Fruit fly (Drosophila melanogaster) whole organism, embryonic: Measurements from ENCODE around the gene CG10863.

ENCODE experiments used
- Atf-2 ChIP-seq: fragments of 200-800 bp; sonication (Bioruptor generic); optimal IDR thresholded peaks from 2 replicates; lab custom pipeline; 2016; ENCODE audit warnings: missing biosample characterization, missing genetic modification characterization
- BtbVII ChIP-seq: fragments of 200-800 bp; sonication (Bioruptor generic); optimal IDR thresholded peaks from 3 replicates; lab custom pipeline; 2017; ENCODE audit warnings: missing biosample characterization, mild to moderate bottlenecking, missing genetic modification characterization
- CG11247 ChIP-seq: fragments of 200-800 bp; sonication (Bioruptor generic); IDR thresholded peaks from 2 replicates; pipeline ENCODE4 v1.3.6; 2022; ENCODE audit warnings: missing biosample characterization, missing genetic modification characterization
- CG11560 ChIP-seq: fragments of 200-800 bp; sonication (Bioruptor generic); IDR thresholded peaks from 3 replicates; pipeline ENCODE4 v1.3.6; 2022; ENCODE audit warnings: missing biosample characterization, missing genetic modification characterization
- CG11696 ChIP-seq: fragments of 200-800 bp; sonication (Bioruptor generic); IDR thresholded peaks from 2 replicates; pipeline ENCODE4 v1.3.6; 2022; ENCODE audit warnings: missing biosample characterization, missing genetic modification characterization
- CG12659 ChIP-seq: fragments of 200-800 bp; sonication (Bioruptor generic); optimal IDR thresholded peaks from 3 replicates; lab custom pipeline; 2017; ENCODE audit warnings: mild to moderate bottlenecking, missing biosample characterization, missing genetic modification reagents, missing genetic modification characterization
- CG1603 ChIP-seq: fragments of 200-800 bp; sonication (Bioruptor generic); optimal IDR thresholded peaks from 2 replicates; lab custom pipeline; 2019; ENCODE audit warnings: missing biosample characterization, mild to moderate bottlenecking, missing genetic modification characterization, moderate library complexity
- CG16863 ChIP-seq: fragments of 200-800 bp; sonication (Bioruptor generic); optimal IDR thresholded peaks from 3 replicates; lab custom pipeline; 2016; ENCODE audit warnings: missing biosample characterization, missing genetic modification characterization
- CG2120 ChIP-seq: fragments of 200-800 bp; sonication (Bioruptor generic); optimal IDR thresholded peaks from 3 replicates; lab custom pipeline; 2016; ENCODE audit warnings: missing biosample characterization, missing genetic modification characterization
- CG34224 ChIP-seq: fragments of 200-800 bp; sonication (Bioruptor generic); IDR thresholded peaks from 3 replicates; pipeline ENCODE4 v1.3.6; 2022; ENCODE audit warnings: missing biosample characterization, missing genetic modification characterization; ENCODE audit not compliant: partially characterized antibody
- CG4707 ChIP-seq: fragments of 200-800 bp; sonication (Bioruptor generic); optimal IDR thresholded peaks from 2 replicates; lab custom pipeline; 2018; ENCODE audit warnings: missing biosample characterization, mild to moderate bottlenecking, missing genetic modification characterization, moderate library complexity
- CG6813 ChIP-seq: fragments of 200-800 bp; sonication (Bioruptor generic); optimal IDR thresholded peaks from 2 replicates; lab custom pipeline; 2017; ENCODE audit warnings: missing biosample characterization, missing genetic modification characterization, mild to moderate bottlenecking, moderate library complexity, missing genetic modification reagents
- CG9215 ChIP-seq: fragments of 200-800 bp; sonication (Bioruptor generic); IDR thresholded peaks from 2 replicates; pipeline ENCODE4 v1.3.6; 2022; ENCODE audit warnings: missing biosample characterization, missing genetic modification characterization
- Deaf1 ChIP-seq: fragments of 200-800 bp; optimal IDR thresholded peaks from 3 replicates; lab custom pipeline; 2019; ENCODE audit warnings: missing biosample characterization, mild to moderate bottlenecking, missing genetic modification characterization, moderate library complexity
- Dip2 ChIP-seq: fragments of 200-800 bp; sonication (Bioruptor generic); IDR thresholded peaks from 2 replicates; pipeline ENCODE4 v1.3.6; 2022; ENCODE audit warnings: missing biosample characterization, missing genetic modification characterization
- Dref ChIP-seq: fragments of 200-800 bp; sonication (Bioruptor generic); IDR thresholded peaks from 2 replicates; pipeline ENCODE4 v1.3.6; 2022; ENCODE audit warnings: missing biosample characterization, missing genetic modification characterization
- Elba2 ChIP-seq: fragments of 200-800 bp; sonication (Bioruptor generic); optimal IDR thresholded peaks from 3 replicates; lab custom pipeline; 2016; ENCODE audit warnings: missing biosample characterization, missing genetic modification characterization
- HLH54F ChIP-seq: fragments of 200-800 bp; sonication (Bioruptor generic); optimal IDR thresholded peaks from 3 replicates; lab custom pipeline; 2016; ENCODE audit warnings: missing biosample characterization, missing genetic modification characterization
- HmgD ChIP-seq: fragments of 200-800 bp; sonication (Bioruptor generic); optimal IDR thresholded peaks from 3 replicates; lab custom pipeline; 2016; ENCODE audit warnings: missing biosample characterization, missing genetic modification characterization
- Hr39 ChIP-seq: fragments of >200 bp; optimal IDR thresholded peaks from 2 replicates; lab custom pipeline; 2017
- Mad ChIP-seq: fragments of 200-800 bp; sonication (Bioruptor generic); optimal IDR thresholded peaks from 2 replicates; lab custom pipeline; 2016; ENCODE audit warnings: missing biosample characterization, missing genetic modification characterization
- Oaz ChIP-seq: fragments of 200-800 bp; sonication (Bioruptor generic); IDR thresholded peaks from 2 replicates; pipeline ENCODE4 v1.3.6; 2022; ENCODE audit warnings: missing biosample characterization, missing genetic modification characterization
- Ssrp ChIP-seq: fragments of 200-800 bp; sonication (Bioruptor generic); optimal IDR thresholded peaks from 2 replicates; lab custom pipeline; 2018; ENCODE audit warnings: missing biosample characterization, mild to moderate bottlenecking, missing genetic modification characterization, moderate library complexity
- ap ChIP-seq: fragments of 200-800 bp; sonication (Bioruptor generic); IDR thresholded peaks from 2 replicates; pipeline ENCODE4 v1.3.6; 2022; ENCODE audit warnings: missing biosample characterization, missing genetic modification characterization
- ase ChIP-seq: fragments of 200-800 bp; sonication (Bioruptor generic); IDR thresholded peaks from 3 replicates; pipeline ENCODE4 v1.3.6; 2022; ENCODE audit warnings: missing biosample characterization, missing genetic modification characterization
- bowl ChIP-seq: fragments of 200-800 bp; sonication (Bioruptor generic); IDR thresholded peaks from 2 replicates; pipeline ENCODE4 v1.3.6; 2022; ENCODE audit warnings: missing biosample characterization, missing genetic modification characterization
- br ChIP-seq: fragments of >200 bp; optimal IDR thresholded peaks from 2 replicates; lab custom pipeline; 2017
- cas ChIP-seq: fragments of 200-800 bp; sonication (Bioruptor generic); IDR thresholded peaks from 2 replicates; pipeline ENCODE4 v1.3.6; 2022; ENCODE audit warnings: missing biosample characterization, missing genetic modification characterization
- corto ChIP-seq: fragments of 200-800 bp; sonication (Bioruptor generic); optimal IDR thresholded peaks from 2 replicates; lab custom pipeline; 2016; ENCODE audit warnings: missing biosample characterization, mild to moderate bottlenecking, missing genetic modification characterization, moderate library complexity
- dan ChIP-seq: fragments of 200-800 bp; sonication (Bioruptor generic); IDR thresholded peaks from 2 replicates; pipeline ENCODE4 v1.3.6; 2022; ENCODE audit warnings: missing biosample characterization, missing genetic modification characterization
- eve ChIP-seq, 2 experiments: fragments of >200 bp; optimal IDR thresholded peaks; 2 replicates each; lab custom pipeline; 2017; ENCODE audit warnings: missing biosample characterization in 2 of 2, missing genetic modification characterization in 2 of 2
- eyg ChIP-seq: fragments of 200-800 bp; sonication (Bioruptor generic); optimal IDR thresholded peaks from 3 replicates; lab custom pipeline; 2016; ENCODE audit warnings: missing biosample characterization, missing genetic modification characterization
- fd64A ChIP-seq: fragments of 200-800 bp; sonication (Bioruptor generic); optimal IDR thresholded peaks from 3 replicates; lab custom pipeline; 2018; ENCODE audit warnings: missing biosample characterization, mild to moderate bottlenecking, missing genetic modification characterization
- fru ChIP-seq: fragments of >200 bp; optimal IDR thresholded peaks from 2 replicates; lab custom pipeline; 2017
- gem ChIP-seq: fragments of 200-800 bp; sonication (Bioruptor generic); optimal IDR thresholded peaks from 2 replicates; lab custom pipeline; 2019; ENCODE audit warnings: missing biosample characterization, mild to moderate bottlenecking, missing genetic modification characterization, moderate library complexity
- grau ChIP-seq: fragments of 200-800 bp; optimal IDR thresholded peaks from 3 replicates; lab custom pipeline; 2019; ENCODE audit warnings: missing biosample characterization, mild to moderate bottlenecking, missing genetic modification characterization, moderate library complexity
- gt ChIP-seq: fragments of 200-800 bp; sonication (Bioruptor generic); IDR thresholded peaks from 2 replicates; pipeline ENCODE4 v1.3.6; 2022; ENCODE audit warnings: missing biosample characterization, missing genetic modification characterization
- h ChIP-seq: fragments of >200 bp; optimal IDR thresholded peaks from 2 replicates; lab custom pipeline; 2017
- klu ChIP-seq: fragments of 200-800 bp; sonication (Bioruptor generic); IDR thresholded peaks from 2 replicates; pipeline ENCODE4 v1.3.6; 2022; ENCODE audit warnings: missing biosample characterization, missing genetic modification characterization
- nerfin-1 ChIP-seq: fragments of 200-800 bp; sonication (Bioruptor generic); optimal IDR thresholded peaks from 3 replicates; lab custom pipeline; 2019; ENCODE audit warnings: missing biosample characterization, mild to moderate bottlenecking, missing genetic modification characterization, moderate library complexity
- nerfin-2 ChIP-seq: fragments of 200-800 bp; sonication (Bioruptor generic); IDR thresholded peaks from 2 replicates; pipeline ENCODE4 v1.3.6; 2022; ENCODE audit warnings: missing biosample characterization, missing genetic modification characterization; ENCODE audit not compliant: partially characterized antibody
- nmo ChIP-seq: fragments of 200-800 bp; sonication (Bioruptor generic); optimal IDR thresholded peaks from 2 replicates; lab custom pipeline; 2018; ENCODE audit warnings: missing biosample characterization, mild to moderate bottlenecking, missing genetic modification characterization, moderate library complexity
- otp ChIP-seq: fragments of 200-800 bp; sonication (Bioruptor generic); IDR thresholded peaks from 3 replicates; pipeline ENCODE4, ENCODE4 v1.3.6; 2022; ENCODE audit warnings: missing biosample characterization, missing genetic modification characterization
- pan ChIP-seq, 4 experiments: fragments of >200 bp in 3 of 4; fragments of 200-800 bp in 1 of 4; sonication (Bioruptor generic) in 1 of 4; optimal IDR thresholded peaks in 3 of 4; IDR thresholded peaks in 1 of 4; 2 replicates each; pipeline versions ENCODE4 v1.3.6 to Lab custom; 2017 to 2022; ENCODE audit warnings: missing biosample characterization in 2 of 4, missing genetic modification characterization in 2 of 4, mixed read lengths in 1 of 4
- ro ChIP-seq: fragments of 200-800 bp; sonication (Bioruptor generic); IDR thresholded peaks from 2 replicates; pipeline ENCODE4 v1.3.6; 2022; ENCODE audit warnings: missing biosample characterization, missing genetic modification characterization
- scrt ChIP-seq: fragments of 200-800 bp; sonication (Bioruptor generic); optimal IDR thresholded peaks from 2 replicates; lab custom pipeline; 2018; ENCODE audit warnings: missing biosample characterization, mild to moderate bottlenecking, missing genetic modification characterization, moderate library complexity
- sob ChIP-seq: fragments of 200-800 bp; sonication (Bioruptor generic); IDR thresholded peaks from 2 replicates; pipeline ENCODE4 v1.3.6; 2022; ENCODE audit warnings: missing biosample characterization, missing genetic modification characterization
- tin ChIP-seq: fragments of 200-800 bp; sonication (Bioruptor generic); optimal IDR thresholded peaks from 3 replicates; lab custom pipeline; 2016; ENCODE audit warnings: missing biosample characterization, missing genetic modification characterization
- tll ChIP-seq, 2 experiments: fragments of 200-800 bp in 1 of 2; fragments of >200 bp in 1 of 2; sonication (Bioruptor generic) in 1 of 2; optimal IDR thresholded peaks; 2 replicates each; lab custom pipeline; 2017 to 2019; ENCODE audit warnings: missing biosample characterization in 2 of 2, missing genetic modification characterization in 2 of 2, mild to moderate bottlenecking in 1 of 2, moderate library complexity in 1 of 2
- twi ChIP-seq: fragments of 200-800 bp; optimal IDR thresholded peaks from 2 replicates; lab custom pipeline; 2019; ENCODE audit warnings: missing biosample characterization, mild to moderate bottlenecking, missing genetic modification characterization, moderate library complexity
- vvl ChIP-seq: fragments of 200-800 bp; sonication (Bioruptor generic); IDR thresholded peaks from 2 replicates; pipeline ENCODE4 v1.3.6; 2022; ENCODE audit warnings: missing biosample characterization, missing genetic modification characterization
- wor ChIP-seq: fragments of 200-800 bp; sonication (Bioruptor generic); IDR thresholded peaks from 2 replicates; pipeline ENCODE4 v1.3.6; 2022; ENCODE audit warnings: missing biosample characterization, missing genetic modification characterization

Gene CG10863

dm6 chr3L:3892154-3892624 lies 50.1 kb downstream of the CG10863 start, which contains the start of gene Fie (continued):
- no peak for TF ChIP-seq corto (GFP tag; lab: Kevin White, UChicago)
- TF ChIP-seq Deaf1 (tag; lab: Kevin White, UChicago): peak; percentile 63
- TF ChIP-seq CG9215 (GFP tag; lab: Robert Waterston, UW): peak; percentile 43; the same call in 1 of the 2 replicates
- TF ChIP-seq Oaz (GFP tag; lab: Robert Waterston, UW): no peak
- no peak for TF ChIP-seq CG11247 (GFP tag; lab: Robert Waterston, UW)
- no peak for TF ChIP-seq br
- no peak for TF ChIP-seq Atf-2 (GFP tag; lab: Kevin White, UChicago)
- TF ChIP-seq klu (GFP tag; lab: Robert Waterston, UW): no peak
- peak; percentile 63 for TF ChIP-seq BtbVII
- TF ChIP-seq fru: no peak
- no peak for TF ChIP-seq Hr39 (lab: Kevin White, UChicago)
- TF ChIP-seq gem (tag; lab: Kevin White, UChicago): peak; percentile 81
- TF ChIP-seq CG11560 (tag; lab: Robert Waterston, UW): no peak
- TF ChIP-seq Ssrp (tag; lab: Kevin White, UChicago): peak; percentile 66
- TF ChIP-seq Dref (GFP tag; lab: Robert Waterston, UW): no peak
- 0 out of 2 replicates have a peak, but pooled peaks have one; percentile 56 for TF ChIP-seq sob (GFP tag; lab: Robert Waterston, UW)
- no peak for TF ChIP-seq gt
- peak; percentile 79 for TF ChIP-seq nmo (GFP tag; lab: Kevin White, UChicago)
- TF ChIP-seq CG4707 (GFP tag; lab: Kevin White, UChicago): no peak
- peak; percentile 78 for TF ChIP-seq CG12659
- no peak for TF ChIP-seq CG1603 (tag; lab: Kevin White, UChicago)
- TF ChIP-seq eve (GFP tag; optimal IDR thresholded peaks at IDR 0.05; lab: Kevin White, UChicago): no peak
- peak; percentile 86 for TF ChIP-seq CG2120
- TF ChIP-seq HLH54F (GFP tag; lab: Kevin White, UChicago): peak; percentile 60
- no peak for TF ChIP-seq ap (GFP tag; lab: Robert Waterston, UW)
- no peak for TF ChIP-seq ase
- no peak for TF ChIP-seq CG34224 (GFP tag; lab: Robert Waterston, UW)
- TF ChIP-seq bowl (GFP tag; lab: Robert Waterston, UW): no peak
- TF ChIP-seq HmgD (GFP tag; lab: Kevin White, UChicago): no peak
- peak; percentile 13 for TF ChIP-seq CG16863
- TF ChIP-seq fd64A: no peak
- TF ChIP-seq grau: peak; percentile 84
- TF ChIP-seq eyg (GFP tag; lab: Kevin White, UChicago): no peak
- no peak for TF ChIP-seq ro (GFP tag; lab: Robert Waterston, UW)
- no peak for TF ChIP-seq CG11696
- 0 out of 2 replicates have a peak, but pooled peaks have one; percentile 29 for TF ChIP-seq wor (GFP tag; lab: Robert Waterston, UW)
- TF ChIP-seq Dip2 (GFP tag; lab: Robert Waterston, UW): no peak
- peak; percentile 51 for TF ChIP-seq CG6813 (GFP tag; lab: Kevin White, UChicago)
- TF ChIP-seq tin (GFP tag; lab: Kevin White, UChicago): peak; percentile 24
- peak; percentile 74 for TF ChIP-seq scrt (GFP tag; lab: Kevin White, UChicago)
- TF ChIP-seq nerfin-2 (GFP tag; lab: Robert Waterston, UW): no peak
- no peak for TF ChIP-seq h (lab: Kevin White, UChicago)
- TF ChIP-seq nerfin-1: peak; percentile 38
- no peak for TF ChIP-seq tll (GFP tag; optimal IDR thresholded peaks at IDR 0.05; lab: Kevin White, UChicago)
- no peak for TF ChIP-seq Elba2
- TF ChIP-seq cas: 0 out of 2 replicates have a peak, but pooled peaks have one; percentile 7
- no peak for TF ChIP-seq dan (GFP tag; lab: Robert Waterston, UW)
- no peak for TF ChIP-seq pan (optimal IDR thresholded peaks at IDR 0.05; lab: Kevin White, UChicago)
- TF ChIP-seq pan (GFP tag; optimal IDR thresholded peaks at IDR 0.05 in 1 of 2, IDR thresholded peaks at IDR 0.05 in 1 of 2): peak in 1 of 2 experiments; percentile 41
- TF ChIP-seq Mad (GFP tag; lab: Kevin White, UChicago): peak; percentile 17
- peak; percentile 35; the same call in 1 of the 2 replicates for TF ChIP-seq vvl (GFP tag; lab: Robert Waterston, UW)
- no peak for TF ChIP-seq twi
- TF ChIP-seq otp (GFP tag; lab: Robert Waterston, UW): no peak
